Fruit fly (Drosophila melanogaster) whole organism, prepupa: ENCODE data around the gene CG5973.

Source experiments
- CG10631 ChIP-seq: fragments of 200-800 bp; sonication (Bioruptor generic); optimal IDR thresholded peaks from 2 replicates; lab custom pipeline; 2016; ENCODE audit warnings: missing biosample characterization, missing genetic modification characterization
- CG10669 ChIP-seq: fragments of 200-800 bp; sonication (Bioruptor generic); optimal IDR thresholded peaks from 3 replicates; lab custom pipeline; 2018; ENCODE audit warnings: missing biosample characterization, mild to moderate bottlenecking, missing genetic modification characterization, moderate library complexity
- CG16779 ChIP-seq: fragments of 200-800 bp; sonication (Bioruptor generic); optimal IDR thresholded peaks from 3 replicates; lab custom pipeline; 2017; ENCODE audit warnings: missing biosample characterization, mild to moderate bottlenecking, missing genetic modification characterization
- CG7368 ChIP-seq: fragments of 200-800 bp; sonication (Bioruptor generic); optimal IDR thresholded peaks from 3 replicates; lab custom pipeline; 2016; ENCODE audit warnings: missing biosample characterization, missing genetic modification characterization
- Eip78C ChIP-seq: fragments of 200-800 bp; sonication (Bioruptor generic); peaks from one replicate; lab custom pipeline; 2016; ENCODE audit warnings: missing biosample characterization, missing genetic modification characterization
- Eip93F ChIP-seq: fragments of 200-800 bp; sonication (Bioruptor generic); optimal IDR thresholded peaks from 2 replicates; lab custom pipeline; 2016; ENCODE audit warnings: missing biosample characterization, mild to moderate bottlenecking, missing genetic modification characterization
- Hr38 ChIP-seq: sonication (Bioruptor generic); optimal IDR thresholded peaks from 2 replicates; lab custom pipeline; 2016; ENCODE audit warnings: missing biosample characterization, missing genetic modification characterization
- Hr39 ChIP-seq: fragments of 200-800 bp; sonication (Bioruptor generic); optimal IDR thresholded peaks from 2 replicates; lab custom pipeline; 2016; ENCODE audit warnings: missing biosample characterization, missing genetic modification characterization
- Hr4 ChIP-seq: fragments of 200-800 bp; sonication (Bioruptor generic); optimal IDR thresholded peaks from 3 replicates; lab custom pipeline; 2016; ENCODE audit warnings: missing biosample characterization, missing genetic modification characterization
- OdsH ChIP-seq: fragments of 200-800 bp; sonication (Bioruptor generic); optimal IDR thresholded peaks from 3 replicates; lab custom pipeline; 2016; ENCODE audit warnings: missing biosample characterization, missing genetic modification characterization
- acj6 ChIP-seq: fragments of 200-800 bp; sonication (Bioruptor generic); optimal IDR thresholded peaks from 3 replicates; lab custom pipeline; 2016; ENCODE audit warnings: missing biosample characterization, missing genetic modification characterization

- TF ChIP-seq CG10631 (GFP tag; lab: Kevin White, UChicago): no peak
- TF ChIP-seq acj6 (GFP tag; lab: Kevin White, UChicago): no peak
- TF ChIP-seq OdsH (GFP tag; lab: Kevin White, UChicago): no peak
- no peak for TF ChIP-seq Eip93F (GFP tag; lab: Kevin White, UChicago)
- no peak for TF ChIP-seq Eip78C
- TF ChIP-seq Hr38 (GFP tag; lab: Kevin White, UChicago): no peak
- no peak for TF ChIP-seq CG10669 (GFP tag; lab: Kevin White, UChicago)
- no peak for TF ChIP-seq Hr39 (GFP tag; lab: Kevin White, UChicago)
- TF ChIP-seq CG16779 (tag; lab: Kevin White, UChicago): no peak
- no peak for TF ChIP-seq CG7368 (GFP tag; lab: Kevin White, UChicago)
- TF ChIP-seq Hr4 (GFP tag; lab: Kevin White, UChicago): no peak
Observed at dm6 chr2L:7462147-7462546, 24.9 kb downstream of the CG5973 start, which contains the start of gene Gr28b.
